Fruit fly (Drosophila melanogaster) Kc167 (cell line): ENCODE measurements around the gene CG4004.

Experiments used
- Myc ChIP-seq: fragments of >200 bp; optimal IDR thresholded peaks from 2 replicates; lab custom pipeline; 2017; ENCODE audit warnings: missing external identifiers
- Sin3A ChIP-seq: fragments of >200 bp; optimal IDR thresholded peaks from 2 replicates; lab custom pipeline; 2018; ENCODE audit warnings: missing external identifiers
- h ChIP-seq: fragments of >200 bp; optimal IDR thresholded peaks from 3 replicates; lab custom pipeline; 2018; ENCODE audit warnings: missing external identifiers
- insv ChIP-seq: fragments of >200 bp; optimal IDR thresholded peaks from 3 replicates; lab custom pipeline; 2018; ENCODE audit warnings: missing external identifiers
- psq ChIP-seq: fragments of >200 bp; optimal IDR thresholded peaks from 2 replicates; lab custom pipeline; 2017; ENCODE audit warnings: missing external identifiers
- ttk ChIP-seq: sonication (Bioruptor generic); optimal IDR thresholded peaks from 2 replicates; lab custom pipeline; 2017; ENCODE audit warnings: missing external identifiers

Gene CG4004

DNA sequence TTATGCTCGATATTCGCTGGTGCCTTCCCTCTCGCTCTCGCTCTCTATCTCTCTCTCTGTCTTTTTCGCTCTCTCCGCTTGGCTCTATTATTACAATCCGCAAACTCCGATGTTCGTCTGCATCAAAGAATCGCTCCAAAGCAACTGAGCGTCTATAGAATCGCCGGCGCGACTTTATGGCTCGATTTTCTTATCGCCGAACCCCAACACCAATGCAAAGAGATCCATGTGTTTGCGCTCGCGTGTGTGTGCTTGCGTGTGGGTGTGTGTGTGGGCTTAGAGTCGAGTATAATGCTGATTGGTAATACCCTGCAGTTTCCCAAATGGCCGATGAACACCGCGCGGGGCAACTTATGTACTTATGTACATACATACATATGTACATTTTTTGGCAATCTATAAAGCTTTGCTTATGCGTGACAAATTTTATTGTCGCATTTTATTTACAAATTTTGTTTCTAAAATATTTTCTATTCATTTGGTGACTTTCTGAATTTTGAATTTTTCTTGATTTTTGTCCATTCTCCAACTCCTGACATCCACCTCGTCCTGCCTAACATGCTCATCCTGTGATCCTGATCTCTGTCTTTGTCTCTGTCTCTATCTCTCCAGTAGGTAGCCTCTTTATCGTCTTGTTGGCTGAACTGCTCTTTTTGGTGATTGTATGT lies 16.6 kb downstream of the CG4004 start, which contains the start of gene Paics:
TSS of gene Paics (minus strand) at position 152 of the 668 bp plus-strand sequence.
- no peak for TF ChIP-seq insv (lab: Kevin White, UChicago)
- no peak for TF ChIP-seq Sin3A (lab: Kevin White, UChicago)
- no peak for TF ChIP-seq Myc
- no peak for TF ChIP-seq psq (lab: Kevin White, UChicago)
- no peak for TF ChIP-seq h
- TF ChIP-seq ttk (lab: Kevin White, UChicago), result no peak

DNA sequence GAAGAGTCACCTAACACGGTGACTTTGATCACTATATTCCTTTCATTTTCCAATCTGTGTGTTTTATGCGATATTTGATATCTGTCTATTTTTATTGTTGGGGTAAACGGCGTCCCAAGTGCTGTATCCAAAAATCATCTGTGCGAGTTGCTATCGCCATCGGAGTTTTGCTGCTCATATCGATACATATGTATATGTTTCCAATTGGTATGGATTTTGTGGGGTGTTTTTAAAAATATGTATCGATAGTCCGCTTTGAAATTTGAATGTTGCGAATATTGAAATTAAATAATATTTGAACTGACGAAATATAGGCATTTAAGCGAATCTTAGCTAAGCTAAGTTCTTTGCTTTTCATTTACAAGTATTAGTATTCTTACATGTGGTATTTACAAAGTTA lies 19.5 kb downstream of the CG4004 start, which contains the start of gene pira:
TSS of gene pira (minus strand) at position 145 of the 400 bp plus-strand sequence.
- TF ChIP-seq insv (lab: Kevin White, UChicago), result no peak
- no peak for TF ChIP-seq psq (lab: Kevin White, UChicago)
- TF ChIP-seq Sin3A (lab: Kevin White, UChicago), result no peak
- TF ChIP-seq Myc, result no peak
- TF ChIP-seq h, result no peak
- TF ChIP-seq ttk (lab: Kevin White, UChicago), result no peak

DNA sequence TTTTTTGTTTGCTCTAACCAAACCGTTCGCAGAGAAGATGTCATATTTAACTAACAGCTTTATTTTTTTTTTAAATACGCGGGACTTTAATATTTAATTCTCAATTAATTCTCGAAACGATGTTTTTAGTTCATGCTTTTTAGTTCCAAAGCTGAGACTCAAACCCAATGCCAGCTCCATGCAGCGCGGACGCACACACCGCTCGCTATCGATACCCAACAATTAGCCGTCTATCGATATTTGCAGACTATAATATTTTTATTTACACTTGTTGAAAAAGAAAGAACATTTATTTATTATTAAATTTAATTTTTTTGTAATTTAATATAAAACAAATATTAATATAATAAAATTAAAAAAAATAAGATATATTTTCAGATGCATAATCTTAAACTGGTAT lies 20.6 kb downstream of the CG4004 start:
- no peak for TF ChIP-seq insv (lab: Kevin White, UChicago)
- no peak for TF ChIP-seq psq (lab: Kevin White, UChicago)
- no peak for TF ChIP-seq ttk (lab: Kevin White, UChicago)
- TF ChIP-seq h, result no peak
- TF ChIP-seq Sin3A (lab: Kevin White, UChicago), result no peak
- TF ChIP-seq Myc, result no peak

DNA sequence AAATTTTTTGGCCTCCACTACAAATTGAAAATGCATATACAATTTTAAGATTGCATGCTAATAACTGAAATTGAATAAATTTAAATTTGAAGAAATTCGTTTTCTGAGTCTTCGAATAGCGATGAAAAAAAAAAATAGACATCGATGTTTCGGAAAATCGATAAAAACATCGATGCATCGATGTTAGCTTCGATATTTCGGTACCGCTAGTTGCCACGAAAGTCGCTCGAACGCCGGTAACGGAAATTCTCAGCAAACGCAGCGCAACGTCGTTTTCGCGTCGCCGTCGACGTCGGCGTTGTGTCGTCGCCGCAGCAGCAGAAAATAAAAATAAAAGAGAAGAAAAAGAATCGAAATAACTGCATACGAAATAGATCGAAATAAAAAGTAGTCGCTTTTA lies 21.1 kb downstream of the CG4004 start, which contains the start of gene Agpat1:
TSS of gene Agpat1 (plus strand) at position 191 of the 400 bp plus-strand sequence.
- TF ChIP-seq Sin3A (lab: Kevin White, UChicago) (no peak), Myc (no peak), psq (lab: Kevin White, UChicago) (no peak), insv (lab: Kevin White, UChicago) (no peak), ttk (lab: Kevin White, UChicago) (no peak), h (no peak)

DNA sequence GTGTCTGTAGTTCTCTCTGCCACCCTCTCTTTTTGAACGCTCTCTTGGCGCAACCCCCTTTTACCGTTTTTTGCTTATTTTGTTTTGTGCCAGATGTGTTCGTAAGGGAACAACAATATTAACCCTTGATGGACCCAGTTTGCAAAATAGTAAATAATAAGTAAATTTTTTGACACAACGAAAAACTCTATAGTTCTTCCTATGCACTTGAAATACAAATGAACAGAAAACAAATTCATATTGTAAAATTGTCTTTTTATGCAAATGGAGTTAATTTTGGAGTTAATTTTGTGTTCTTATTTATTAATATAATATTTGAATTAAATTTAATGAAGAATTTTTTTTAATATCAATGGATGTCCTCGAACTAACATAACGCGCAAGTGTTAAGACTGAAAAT lies 21.7 kb downstream of the CG4004 start:
- TF ChIP-seq h, result no peak
- TF ChIP-seq Sin3A (lab: Kevin White, UChicago), result no peak
- no peak for TF ChIP-seq Myc
- no peak for TF ChIP-seq ttk (lab: Kevin White, UChicago)
- no peak for TF ChIP-seq insv (lab: Kevin White, UChicago)
- TF ChIP-seq psq (lab: Kevin White, UChicago), result no peak

DNA sequence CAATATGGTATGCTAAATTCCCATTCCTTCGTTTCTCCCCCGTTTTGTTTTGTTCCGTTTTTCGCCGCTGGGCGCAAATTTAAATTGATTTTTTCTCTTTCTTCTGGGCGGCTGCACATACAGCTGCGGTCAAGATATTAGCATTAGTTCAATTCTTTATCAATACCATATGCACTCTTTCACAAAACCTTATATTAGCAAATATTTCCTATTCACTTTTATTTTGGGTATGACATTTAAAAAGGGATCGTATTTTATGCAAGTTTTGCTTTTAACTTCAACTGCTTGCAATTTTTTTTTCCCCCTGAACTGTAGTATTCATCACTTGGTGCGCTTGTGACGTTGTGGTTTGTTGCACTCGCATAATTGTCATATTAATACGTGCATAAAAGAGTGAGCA lies 22.3 kb downstream of the CG4004 start:
- TF ChIP-seq Myc (no peak), Sin3A (lab: Kevin White, UChicago) (no peak), insv (lab: Kevin White, UChicago) (no peak), h (no peak), psq (lab: Kevin White, UChicago) (no peak), ttk (lab: Kevin White, UChicago) (no peak)

DNA sequence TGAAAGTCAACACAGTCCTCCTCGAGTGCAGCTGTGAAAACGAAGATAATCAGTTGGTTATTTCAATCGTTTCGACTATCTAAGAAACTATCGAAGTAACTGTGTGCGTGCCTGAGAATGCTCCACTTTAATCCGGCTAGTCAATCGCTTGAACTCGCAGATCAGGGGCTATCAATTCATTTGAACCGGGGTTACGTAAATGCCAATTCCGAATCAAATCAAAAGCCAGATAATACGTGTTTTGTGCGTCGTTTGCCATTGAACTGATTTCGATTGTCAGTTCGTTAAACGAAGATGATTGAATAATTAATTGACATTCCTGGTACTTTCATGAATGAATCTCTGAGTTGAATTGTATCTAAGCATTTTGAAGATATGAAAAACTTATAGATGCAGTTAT lies 33.2 kb downstream of the CG4004 start:
- TF ChIP-seq ttk (lab: Kevin White, UChicago), result no peak
- TF ChIP-seq psq (lab: Kevin White, UChicago), result no peak
- TF ChIP-seq Myc, result no peak
- no peak for TF ChIP-seq h
- no peak for TF ChIP-seq Sin3A (lab: Kevin White, UChicago)
- TF ChIP-seq insv (lab: Kevin White, UChicago), result no peak

DNA sequence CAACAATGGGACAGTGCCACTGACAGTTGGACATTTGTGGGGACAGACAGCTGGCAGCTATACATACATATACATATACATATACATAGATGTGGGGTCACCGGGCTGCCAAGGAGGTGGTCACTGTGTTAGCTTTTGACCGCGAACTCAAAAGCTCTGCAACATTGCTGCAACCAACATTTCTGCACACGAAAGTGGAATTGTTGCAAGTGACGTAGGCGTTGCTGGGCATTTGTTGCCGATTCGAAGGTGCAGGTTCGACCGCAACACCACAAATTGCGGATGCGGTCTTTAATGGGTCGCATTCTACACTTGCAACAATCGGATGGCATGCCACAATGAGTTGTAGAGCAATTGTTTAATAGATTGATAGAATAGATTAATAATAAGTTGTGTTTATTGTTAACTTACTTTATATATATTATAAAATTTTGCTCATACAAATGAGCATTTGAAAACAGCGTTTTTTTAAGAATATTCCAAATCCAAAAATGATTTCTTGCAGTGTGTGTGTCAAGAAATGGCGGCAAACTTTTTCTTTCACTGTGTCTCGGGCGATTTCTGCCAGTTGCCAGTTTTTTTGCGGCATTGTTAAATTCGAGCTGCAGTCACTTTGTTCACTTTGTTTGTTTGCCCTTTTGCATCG lies 33.9 kb downstream of the CG4004 start:
- no peak for TF ChIP-seq Myc
- no peak for TF ChIP-seq h
- TF ChIP-seq insv (lab: Kevin White, UChicago), result no peak

DNA sequence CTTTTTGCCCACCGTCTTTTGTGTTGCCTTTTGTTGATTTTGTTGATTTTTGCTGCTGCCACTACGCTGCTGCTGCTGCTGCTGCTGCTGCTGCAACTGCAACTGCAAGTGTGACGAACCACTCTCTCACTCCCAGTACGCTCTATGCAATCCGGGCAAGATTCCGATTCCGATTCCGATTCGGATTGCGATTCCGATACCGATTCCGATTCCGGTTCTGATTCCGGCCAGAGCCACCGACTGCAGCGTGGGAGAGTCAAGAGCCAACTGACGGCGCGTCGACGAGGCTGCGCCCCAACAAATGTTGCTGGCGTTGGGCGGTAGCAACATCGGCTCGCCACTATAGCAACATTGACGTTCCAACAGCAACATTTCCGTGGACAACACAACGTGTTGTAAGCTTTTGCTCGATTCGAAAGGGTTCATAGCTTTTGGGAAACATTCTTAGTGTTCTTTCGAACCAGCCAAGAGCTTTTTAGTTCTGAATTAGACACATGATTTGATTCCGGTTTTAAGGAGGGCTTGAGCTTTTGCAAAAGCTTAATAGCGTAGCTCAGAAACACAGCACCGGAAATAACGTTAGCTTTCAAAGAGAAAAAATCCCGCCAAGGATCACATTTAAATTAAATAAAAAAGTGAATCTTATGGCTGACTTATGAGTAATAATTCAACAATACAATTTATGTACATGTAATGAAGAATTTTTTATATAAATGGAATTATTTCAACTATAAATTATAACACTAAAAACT lies 40.9 kb downstream of the CG4004 start, which contains the start of gene CG32647:
TSS of gene CG32647 (minus strand) at position 269 of the 752 bp plus-strand sequence.
- TF ChIP-seq psq (lab: Kevin White, UChicago) (no peak), insv (lab: Kevin White, UChicago) (no peak), h (no peak), Sin3A (lab: Kevin White, UChicago) (no peak), Myc (no peak), ttk (lab: Kevin White, UChicago) (no peak)
